Worm (Caenorhabditis elegans) whole organism, L4/young adult: Measurements from ENCODE around the gene gck-2.

Experiments
- W03F9.2 ChIP-seq: fragments of 150-350 bp; optimal IDR thresholded peaks from 2 replicates; lab custom pipeline; 2014; ENCODE audit warnings: missing biosample characterization, missing genetic modification characterization
- him-1 ChIP-seq: sonication (generic microtip); optimal IDR thresholded peaks from 2 replicates; lab custom pipeline; 2016; ENCODE audit warnings: missing genotype, missing genetic modification reagents, missing genetic modification characterization, missing compliant biosample characterization

- TF ChIP-seq him-1 (tag; lab: Kevin White, UChicago): no peak
- no peak for TF ChIP-seq W03F9.2
Observed at ce11 chrV:6831539-6831938, 39.1 kb upstream of the gck-2 start.
